Worm (Caenorhabditis elegans) whole organism, young adult: Measurements from ENCODE around the gene ciao-2B.

Experiments used
- B0261.1 ChIP-seq: sonication (generic microtip); optimal IDR thresholded peaks from 2 replicates; lab custom pipeline; 2016; ENCODE audit warnings: mild to moderate bottlenecking, missing genetic modification characterization, moderate library complexity, missing compliant biosample characterization
- C17E4.6 ChIP-seq: fragments of 200-800 bp; sonication (Bioruptor generic); IDR thresholded peaks from 2 replicates; pipeline ENCODE4 v1.3.6; 2022; ENCODE audit warnings: missing genetic modification reagents, missing genetic modification characterization, missing compliant biosample characterization
- F22D6.2 ChIP-seq: sonication (generic microtip); optimal IDR thresholded peaks from 2 replicates; lab custom pipeline; 2016; ENCODE audit warnings: mild to moderate bottlenecking, missing genetic modification characterization, missing compliant biosample characterization
- F33H1.4 ChIP-seq: fragments of 200-800 bp; sonication (Bioruptor generic); IDR thresholded peaks from 2 replicates; pipeline ENCODE4 v1.3.6; 2022; ENCODE audit warnings: missing genetic modification reagents, missing genetic modification characterization, missing compliant biosample characterization
- F55B11.4 ChIP-seq: sonication (generic microtip); optimal IDR thresholded peaks from 2 replicates; lab custom pipeline; 2016; ENCODE audit warnings: missing compliant biosample characterization, missing genetic modification characterization, borderline replicate concordance; ENCODE audit not compliant: insufficient read depth
- T26A5.8 ChIP-seq: sonication (generic microtip); optimal IDR thresholded peaks from 2 replicates; lab custom pipeline; 2016; ENCODE audit warnings: missing genetic modification characterization, missing compliant biosample characterization
- Y53F4B.3 ChIP-seq: fragments of 200-800 bp; sonication (Bioruptor generic); IDR thresholded peaks from 2 replicates; pipeline ENCODE4 v1.3.6; 2022; ENCODE audit warnings: missing genetic modification reagents, missing genetic modification characterization, missing compliant biosample characterization
- Y53G8AR.9 ChIP-seq: fragments of 200-800 bp; sonication (Bioruptor generic); conservative IDR thresholded peaks from 2 replicates; pipeline ENCODE4 v1.3.6; 2022; ENCODE audit warnings: missing genetic modification reagents, missing genetic modification characterization, missing compliant biosample characterization
- Y67H2A.10 ChIP-seq: fragments of 200-800 bp; sonication (Bioruptor generic); conservative IDR thresholded peaks from 2 replicates; pipeline ENCODE4 v1.3.6; 2022; ENCODE audit warnings: missing genetic modification reagents, missing genetic modification characterization, missing compliant biosample characterization
- Y79H2A.3 ChIP-seq: fragments of 200-800 bp; sonication (Bioruptor generic); conservative IDR thresholded peaks from 2 replicates; pipeline ENCODE4 v1.3.6; 2022; ENCODE audit warnings: missing genetic modification reagents, missing genetic modification characterization, missing compliant biosample characterization
- akir-1 ChIP-seq: fragments of 200-800 bp; sonication (Bioruptor generic); optimal IDR thresholded peaks from 2 replicates; lab custom pipeline; 2018; ENCODE audit warnings: mild to moderate bottlenecking, missing genetic modification characterization, moderate library complexity, missing compliant biosample characterization
- athp-1 ChIP-seq: sonication (generic microtip); optimal IDR thresholded peaks from 2 replicates; lab custom pipeline; 2017; ENCODE audit warnings: mild to moderate bottlenecking, missing genetic modification characterization, missing compliant biosample characterization
- attf-3 ChIP-seq: fragments of 200-800 bp; sonication (Bioruptor generic); conservative IDR thresholded peaks from 2 replicates; pipeline ENCODE4 v1.3.6; 2022; ENCODE audit warnings: missing genetic modification reagents, missing genetic modification characterization, missing compliant biosample characterization
- attf-6 ChIP-seq: fragments of 200-800 bp; sonication (Bioruptor generic); IDR thresholded peaks from 2 replicates; pipeline ENCODE4 v1.3.6; 2022; ENCODE audit warnings: missing genetic modification reagents, missing genetic modification characterization, missing compliant biosample characterization
- bed-2 ChIP-seq: fragments of 200-800 bp; sonication (Bioruptor generic); IDR thresholded peaks from 2 replicates; pipeline ENCODE4 v1.3.6; 2022; ENCODE audit warnings: missing genetic modification reagents, missing genetic modification characterization, missing compliant biosample characterization
- ceh-40 ChIP-seq: fragments of 200-800 bp; sonication (Bioruptor generic); IDR thresholded peaks from 2 replicates; pipeline ENCODE4 v1.3.6; 2022; ENCODE audit warnings: missing genetic modification characterization, missing compliant biosample characterization
- ceh-79 ChIP-seq: sonication (generic microtip); optimal IDR thresholded peaks from 2 replicates; lab custom pipeline; 2017; ENCODE audit warnings: mild to moderate bottlenecking, missing genetic modification characterization, missing compliant biosample characterization
- die-1 ChIP-seq: sonication (generic microtip); optimal IDR thresholded peaks from 2 replicates; lab custom pipeline; 2016; ENCODE audit warnings: missing genotype, mild to moderate bottlenecking, missing genetic modification characterization, missing compliant biosample characterization
- dox-1 ChIP-seq: fragments of 200-800 bp; sonication (Bioruptor generic); IDR thresholded peaks from 2 replicates; pipeline ENCODE4 v1.3.6; 2022; ENCODE audit warnings: missing genetic modification reagents, missing genetic modification characterization, missing compliant biosample characterization
- egrh-3 ChIP-seq: fragments of 200-800 bp; sonication (Bioruptor generic); IDR thresholded peaks from 2 replicates; pipeline ENCODE4 v1.3.6; 2022; ENCODE audit warnings: missing genetic modification reagents, missing genetic modification characterization, missing compliant biosample characterization
- ekl-4 ChIP-seq: fragments of 200-800 bp; sonication (Bioruptor generic); IDR thresholded peaks from 2 replicates; pipeline ENCODE4 v1.3.6; 2022; ENCODE audit warnings: missing genetic modification reagents, missing genetic modification characterization, missing compliant biosample characterization
- ets-4 ChIP-seq: fragments of 200-800 bp; sonication (Bioruptor generic); optimal IDR thresholded peaks from 2 replicates; lab custom pipeline; 2018; ENCODE audit warnings: mild to moderate bottlenecking, missing genetic modification characterization, missing compliant biosample characterization
- hlh-12 ChIP-seq: sonication (generic microtip); optimal IDR thresholded peaks from 2 replicates; lab custom pipeline; 2016; ENCODE audit warnings: missing genetic modification characterization, missing compliant biosample characterization
- hlh-26 ChIP-seq: fragments of 200-800 bp; sonication (Bioruptor generic); conservative IDR thresholded peaks from 2 replicates; pipeline ENCODE4 v1.3.6; 2022; ENCODE audit warnings: missing genetic modification reagents, missing genetic modification characterization, missing compliant biosample characterization
- hsf-1 ChIP-seq: fragments of 200-800 bp; sonication (Bioruptor generic); IDR thresholded peaks from 2 replicates; pipeline ENCODE4 v1.3.6; 2022; ENCODE audit warnings: missing genetic modification reagents, missing genetic modification characterization, missing compliant biosample characterization
- lag-1 ChIP-seq: fragments of 200-800 bp; sonication (Bioruptor generic); IDR thresholded peaks from 2 replicates; pipeline ENCODE4 v1.3.6; 2022; ENCODE audit warnings: missing genetic modification reagents, missing genetic modification characterization, missing compliant biosample characterization
- lin-35 ChIP-seq, 3 experiments: fragments of 150-350 bp in 2 of 3; sonication (generic microtip) in 1 of 3; optimal IDR thresholded peaks; 2 replicates each; lab custom pipeline; 2014 to 2018; ENCODE audit warnings: missing biosample characterization in 3 of 3, missing genetic modification characterization in 3 of 3, missing genetic modification reagents in 3 of 3
- lin-54 ChIP-seq: fragments of 200-800 bp; sonication (Bioruptor generic); optimal IDR thresholded peaks from 2 replicates; lab custom pipeline; 2018; ENCODE audit warnings: mild to moderate bottlenecking, missing genetic modification characterization, missing compliant biosample characterization
- madf-10 ChIP-seq: sonication (generic microtip); optimal IDR thresholded peaks from 2 replicates; lab custom pipeline; 2016; ENCODE audit warnings: mild to moderate bottlenecking, missing genetic modification characterization, missing compliant biosample characterization
- madf-6 ChIP-seq: fragments of 200-800 bp; sonication (Bioruptor generic); IDR thresholded peaks from 2 replicates; pipeline ENCODE4 v1.3.6; 2022; ENCODE audit warnings: missing genetic modification reagents, missing genetic modification characterization, missing compliant biosample characterization
- mxl-1 ChIP-seq: sonication (generic microtip); optimal IDR thresholded peaks from 2 replicates; lab custom pipeline; 2016; ENCODE audit warnings: missing genetic modification characterization, missing compliant biosample characterization
- nfya-1 ChIP-seq: sonication (generic microtip); optimal IDR thresholded peaks from 2 replicates; lab custom pipeline; 2017; ENCODE audit warnings: antibody characterized with exemption, missing compliant biosample characterization, missing genetic modification characterization, borderline replicate concordance; ENCODE audit not compliant: insufficient read depth
- nhr-27 ChIP-seq: fragments of 200-800 bp; sonication (Bioruptor generic); optimal IDR thresholded peaks from 2 replicates; lab custom pipeline; 2018; ENCODE audit warnings: mild to moderate bottlenecking, missing genetic modification characterization, moderate library complexity, missing compliant biosample characterization
- nhr-90 ChIP-seq: sonication (generic microtip); optimal IDR thresholded peaks from 2 replicates; lab custom pipeline; 2016; ENCODE audit warnings: missing genotype, mild to moderate bottlenecking, missing genetic modification characterization, missing compliant biosample characterization
- rcor-1 ChIP-seq: fragments of 200-800 bp; sonication (Bioruptor generic); IDR thresholded peaks from 2 replicates; pipeline ENCODE4 v1.3.6; 2022; ENCODE audit warnings: missing genetic modification reagents, missing genetic modification characterization, missing compliant biosample characterization
- snpc-1.1 ChIP-seq: sonication (generic microtip); optimal IDR thresholded peaks from 2 replicates; lab custom pipeline; 2017; ENCODE audit warnings: missing genetic modification characterization, mild to moderate bottlenecking, missing compliant biosample characterization, antibody characterized with exemption, moderate library complexity, missing genotype, missing genetic modification reagents; ENCODE audit not compliant: insufficient read depth
- sptf-2 ChIP-seq: fragments of 200-800 bp; sonication (Bioruptor generic); optimal IDR thresholded peaks from 2 replicates; lab custom pipeline; 2018; ENCODE audit warnings: mild to moderate bottlenecking, missing genetic modification characterization, missing compliant biosample characterization
- tbp1 ChIP-seq: fragments of 200-800 bp; sonication (Bioruptor generic); optimal IDR thresholded peaks from 2 replicates; lab custom pipeline; 2018; ENCODE audit warnings: mild to moderate bottlenecking, missing genetic modification characterization, missing compliant biosample characterization
- tbx-9 ChIP-seq: sonication (generic microtip); optimal IDR thresholded peaks from 2 replicates; lab custom pipeline; 2016; ENCODE audit warnings: borderline replicate concordance, missing genetic modification characterization, inconsistent platforms, missing compliant biosample characterization
- unc-62 ChIP-seq: fragments of 150-350 bp; optimal IDR thresholded peaks from 2 replicates; lab custom pipeline; 2014; ENCODE audit warnings: missing biosample characterization, missing genetic modification reagents, missing genetic modification characterization
- xnd-1 ChIP-seq: sonication (generic microtip); optimal IDR thresholded peaks from 2 replicates; lab custom pipeline; 2016; ENCODE audit warnings: missing genotype, missing genetic modification reagents, missing genetic modification characterization, missing compliant biosample characterization
- ztf-18 ChIP-seq: sonication (generic microtip); optimal IDR thresholded peaks from 2 replicates; lab custom pipeline; 2016; ENCODE audit warnings: missing genotype, mild to moderate bottlenecking, missing genetic modification characterization, missing compliant biosample characterization
- ztf-22 ChIP-seq: fragments of 200-800 bp; sonication (Bioruptor generic); optimal IDR thresholded peaks from 2 replicates; lab custom pipeline; 2018; ENCODE audit warnings: mild to moderate bottlenecking, missing genetic modification characterization, moderate library complexity, missing compliant biosample characterization

The ciao-2B gene

ce11 chrIII:13439415-13439814 is at the start of gene ciao-2B:
Gene ciao-2B, minus strand, starts transcription at chrIII:13439544.
- TF ChIP-seq lag-1 (GFP tag; lab: Robert Waterston, UW), result no peak
- no peak for TF ChIP-seq madf-6 (GFP tag; lab: Robert Waterston, UW)
- no peak for TF ChIP-seq madf-10 (tag; lab: Kevin White, UChicago)
- no peak for TF ChIP-seq F33H1.4 (GFP tag; lab: Robert Waterston, UW)
- no peak for TF ChIP-seq nfya-1
- no peak for TF ChIP-seq T26A5.8
- 0 out of 2 replicates have a peak, but pooled peaks have one; percentile 11 for TF ChIP-seq hsf-1
- TF ChIP-seq rcor-1 (GFP tag; lab: Robert Waterston, UW), result no peak
- no peak for TF ChIP-seq Y67H2A.10 (GFP tag; lab: Robert Waterston, UW)
- TF ChIP-seq sptf-2, result no peak
- TF ChIP-seq ztf-22 (GFP tag; lab: Kevin White, UChicago), result no peak
- no peak for TF ChIP-seq Y79H2A.3 (GFP tag; lab: Robert Waterston, UW)
- TF ChIP-seq tbp1 (GFP tag; lab: Kevin White, UChicago), result no peak
- peak; percentile 39 for TF ChIP-seq lin-54
- TF ChIP-seq unc-62 (GFP tag; lab: Kevin White, UChicago), result no peak
- peak in 1 of 3 experiments; percentile 64 for TF ChIP-seq lin-35 (GFP tag; optimal IDR thresholded peaks at IDR 0.05; lab: Kevin White, UChicago)
- no peak for TF ChIP-seq nhr-90

- TF ChIP-seq F55B11.4 (no peak), hlh-12 (tag; lab: Kevin White, UChicago) (no peak), snpc-1.1 (tag; lab: Kevin White, UChicago) (no peak), ztf-18 (tag; lab: Kevin White, UChicago) (no peak), Y53G8AR.9 (GFP tag; lab: Robert Waterston, UW) (no peak), B0261.1 (no peak), mxl-1 (tag; lab: Kevin White, UChicago) (no peak), bed-2 (GFP tag; lab: Robert Waterston, UW) (no peak), madf-6 (GFP tag; lab: Robert Waterston, UW) (no peak), Y53F4B.3 (no peak), Y67H2A.10 (GFP tag; lab: Robert Waterston, UW) (no peak), C17E4.6 (GFP tag; lab: Robert Waterston, UW) (no peak), xnd-1 (tag; lab: Kevin White, UChicago) (no peak), ceh-40 (GFP tag; lab: Robert Waterston, UW) (no peak), attf-6 (GFP tag; lab: Robert Waterston, UW) (no peak), die-1 (tag; lab: Kevin White, UChicago) (no peak), hlh-26 (GFP tag; lab: Robert Waterston, UW) (no peak), F33H1.4 (GFP tag; lab: Robert Waterston, UW) (no peak), ets-4 (GFP tag; lab: Kevin White, UChicago) (no peak)
Observed at ce11 chrIII:13484024-13484423, 44.7 kb upstream of the ciao-2B start, which contains the start of gene acc-4. Gene acc-4, minus strand, starts transcription at chrIII:13484124.

ce11 chrIII:13476682-13477081 is 37.3 kb upstream of the ciao-2B start, which contains the start of gene T27E9.6:
Gene T27E9.6, minus strand, starts transcription at chrIII:13476782.
- TF ChIP-seq F22D6.2 (tag; lab: Kevin White, UChicago) (no peak), ets-4 (GFP tag; lab: Kevin White, UChicago) (no peak), tbx-9 (tag; lab: Kevin White, UChicago) (no peak), ceh-79 (no peak), ekl-4 (GFP tag; lab: Robert Waterston, UW) (no peak), lin-35 (GFP tag; optimal IDR thresholded peaks at IDR 0.05; lab: Kevin White, UChicago) (no peak), ztf-18 (tag; lab: Kevin White, UChicago) (no peak), athp-1 (tag; lab: Kevin White, UChicago) (no peak), attf-6 (GFP tag; lab: Robert Waterston, UW) (no peak), egrh-3 (GFP tag; lab: Robert Waterston, UW) (no peak), dox-1 (GFP tag; lab: Robert Waterston, UW) (no peak), nhr-27 (tag; lab: Kevin White, UChicago) (no peak), mxl-1 (tag; lab: Kevin White, UChicago) (no peak), attf-3 (GFP tag; lab: Robert Waterston, UW) (no peak), akir-1 (no peak)
- TF ChIP-seq, all 124 proteins: peak for 0
